Worm (Caenorhabditis elegans): ENCODE data around the gene hyl-2.

DNA sequence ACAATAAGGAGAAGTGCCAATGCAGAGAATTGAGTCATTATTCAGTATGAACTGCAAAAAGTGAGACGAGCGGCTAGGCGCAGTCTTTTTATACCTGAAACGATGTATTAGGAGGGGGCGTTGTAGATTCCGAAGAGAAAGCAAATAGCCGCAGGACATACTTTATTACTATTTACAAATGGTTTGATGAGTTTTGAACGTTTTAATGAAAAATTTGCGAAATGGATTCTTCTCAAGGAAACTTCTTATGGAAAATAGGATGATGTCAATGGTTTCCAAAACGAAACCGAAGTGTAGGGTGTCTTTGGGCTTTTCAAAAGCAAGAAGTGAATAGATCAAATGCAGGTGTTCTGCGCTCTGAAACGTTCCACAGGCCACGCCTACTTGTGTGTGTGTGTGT lies 21.2 kb downstream of the hyl-2 start, which contains the start of gene flp-11:
- TF ChIP-seq ama-1 (optimal IDR thresholded peaks at IDR 0.05) = no peak
- TF ChIP-seq lin-15B (tag; optimal IDR thresholded peaks at IDR 0.05) = no peak
- no peak for TF ChIP-seq nhr-76 (tag; optimal IDR thresholded peaks at IDR 0.05)
- TF ChIP-seq mes-2 (tag; optimal IDR thresholded peaks at IDR 0.05; ENCODE audit: poor library complexity, severe bottlenecking) = no peak
- no peak for TF ChIP-seq dmd-6 (GFP tag; IDR thresholded peaks at IDR 0.05)
- no peak for TF ChIP-seq hlh-30 (tag; optimal IDR thresholded peaks at IDR 0.05; ENCODE audit: insufficient read depth)
- TF ChIP-seq nhr-28 (tag; optimal IDR thresholded peaks at IDR 0.05) = no peak
- no peak for TF ChIP-seq snpc-4 (tag; optimal IDR thresholded peaks at IDR 0.05)
- TF ChIP-seq dmd-9 (GFP tag; IDR thresholded peaks at IDR 0.05) = no peak
- TF ChIP-seq pha-4 (GFP tag; IDR thresholded peaks at IDR 0.05) = no peak
- no peak for TF ChIP-seq pha-4 (tag; optimal IDR thresholded peaks at IDR 0.05)
- no peak for TF ChIP-seq daf-19 (GFP tag; conservative IDR thresholded peaks at IDR 0.05)
- no peak for TF ChIP-seq snpc-1.2 (GFP tag; IDR thresholded peaks at IDR 0.05)

Data from whole organism, L4 larva.